Worm (Caenorhabditis elegans) whole organism, young adult: ENCODE data around the gene M03C11.3.
A peak's percentile ranks its signal among the peaks of the same experiment; 100 is the strongest.

Source experiments
- B0019.2 ChIP-seq: fragments of 200-800 bp; sonication (Bioruptor generic); conservative IDR thresholded peaks from 2 replicates; pipeline ENCODE4 v1.3.6; 2022; ENCODE audit warnings: missing genetic modification reagents, missing genetic modification characterization, missing compliant biosample characterization
- B0261.1 ChIP-seq: sonication (generic microtip); optimal IDR thresholded peaks from 2 replicates; lab custom pipeline; 2016; ENCODE audit warnings: mild to moderate bottlenecking, missing genetic modification characterization, moderate library complexity, missing compliant biosample characterization
- B0336.3 ChIP-seq: fragments of 200-800 bp; sonication (Bioruptor generic); IDR thresholded peaks from 2 replicates; pipeline ENCODE4 v1.3.6; 2022; ENCODE audit warnings: missing genetic modification characterization, missing compliant biosample characterization
- F33H1.4 ChIP-seq: fragments of 200-800 bp; sonication (Bioruptor generic); IDR thresholded peaks from 2 replicates; pipeline ENCODE4 v1.3.6; 2022; ENCODE audit warnings: missing genetic modification reagents, missing genetic modification characterization, missing compliant biosample characterization
- F37B4.10 ChIP-seq: fragments of 200-800 bp; sonication (Bioruptor generic); IDR thresholded peaks from 2 replicates; pipeline ENCODE4 v1.3.6; 2022; ENCODE audit warnings: missing genetic modification characterization, missing compliant biosample characterization
- F49E8.2 ChIP-seq: sonication (generic microtip); optimal IDR thresholded peaks from 3 replicates; lab custom pipeline; 2017; ENCODE audit warnings: missing genetic modification characterization, mild to moderate bottlenecking, missing compliant biosample characterization, antibody characterized with exemption, moderate library complexity; ENCODE audit not compliant: insufficient read depth
- K11D2.4 ChIP-seq: fragments of 200-800 bp; sonication (Bioruptor generic); IDR thresholded peaks from 2 replicates; pipeline ENCODE4 v1.3.6; 2022; ENCODE audit warnings: missing genetic modification reagents, missing genetic modification characterization, missing compliant biosample characterization
- K12H6.12 ChIP-seq: fragments of 200-800 bp; sonication (Bioruptor generic); optimal IDR thresholded peaks from 2 replicates; lab custom pipeline; 2018; ENCODE audit warnings: mild to moderate bottlenecking, missing genetic modification characterization, missing compliant biosample characterization
- T07F8.4 ChIP-seq: sonication (generic microtip); optimal IDR thresholded peaks from 2 replicates; lab custom pipeline; 2016; ENCODE audit warnings: mild to moderate bottlenecking, missing genetic modification characterization, moderate library complexity, missing compliant biosample characterization
- Y53F4B.3 ChIP-seq: fragments of 200-800 bp; sonication (Bioruptor generic); IDR thresholded peaks from 2 replicates; pipeline ENCODE4 v1.3.6; 2022; ENCODE audit warnings: missing genetic modification reagents, missing genetic modification characterization, missing compliant biosample characterization
- Y56A3A.18 ChIP-seq: fragments of 200-800 bp; sonication (Bioruptor generic); IDR thresholded peaks from 2 replicates; pipeline ENCODE4 v1.3.6; 2022; ENCODE audit warnings: missing genetic modification reagents, missing genetic modification characterization, missing compliant biosample characterization
- ZK185.1 ChIP-seq: sonication (generic microtip); optimal IDR thresholded peaks from 2 replicates; lab custom pipeline; 2016; ENCODE audit warnings: mild to moderate bottlenecking, missing genetic modification characterization, missing compliant biosample characterization; ENCODE audit not compliant: poor library complexity, severe bottlenecking
- athp-1 ChIP-seq: sonication (generic microtip); optimal IDR thresholded peaks from 2 replicates; lab custom pipeline; 2017; ENCODE audit warnings: mild to moderate bottlenecking, missing genetic modification characterization, missing compliant biosample characterization
- attf-3 ChIP-seq: fragments of 200-800 bp; sonication (Bioruptor generic); conservative IDR thresholded peaks from 2 replicates; pipeline ENCODE4 v1.3.6; 2022; ENCODE audit warnings: missing genetic modification reagents, missing genetic modification characterization, missing compliant biosample characterization
- attf-6 ChIP-seq: fragments of 200-800 bp; sonication (Bioruptor generic); IDR thresholded peaks from 2 replicates; pipeline ENCODE4 v1.3.6; 2022; ENCODE audit warnings: missing genetic modification reagents, missing genetic modification characterization, missing compliant biosample characterization
- cebp-2 ChIP-seq: fragments of 200-800 bp; sonication (Bioruptor generic); IDR thresholded peaks from 2 replicates; pipeline ENCODE4 v1.3.6; 2022; ENCODE audit warnings: missing genetic modification characterization, missing compliant biosample characterization
- ceh-100 ChIP-seq: fragments of 200-800 bp; sonication (Bioruptor generic); IDR thresholded peaks from 2 replicates; pipeline ENCODE4 v1.3.6; 2022; ENCODE audit warnings: missing genetic modification reagents, missing genetic modification characterization, missing compliant biosample characterization
- ceh-27 ChIP-seq: fragments of 200-800 bp; sonication (Bioruptor generic); optimal IDR thresholded peaks from 2 replicates; lab custom pipeline; 2018; ENCODE audit warnings: mild to moderate bottlenecking, missing genetic modification characterization, moderate library complexity, missing compliant biosample characterization
- die-1 ChIP-seq: sonication (generic microtip); optimal IDR thresholded peaks from 2 replicates; lab custom pipeline; 2016; ENCODE audit warnings: missing genotype, mild to moderate bottlenecking, missing genetic modification characterization, missing compliant biosample characterization
- egl-44 ChIP-seq: fragments of 200-800 bp; sonication (Bioruptor generic); IDR thresholded peaks from 2 replicates; pipeline ENCODE4 v1.3.6; 2022; ENCODE audit warnings: missing genetic modification reagents, missing genetic modification characterization, missing compliant biosample characterization
- egrh-3 ChIP-seq: fragments of 200-800 bp; sonication (Bioruptor generic); IDR thresholded peaks from 2 replicates; pipeline ENCODE4 v1.3.6; 2022; ENCODE audit warnings: missing genetic modification reagents, missing genetic modification characterization, missing compliant biosample characterization
- hsf-1 ChIP-seq: fragments of 200-800 bp; sonication (Bioruptor generic); IDR thresholded peaks from 2 replicates; pipeline ENCODE4 v1.3.6; 2022; ENCODE audit warnings: missing genetic modification reagents, missing genetic modification characterization, missing compliant biosample characterization
- let-526 ChIP-seq: fragments of 200-800 bp; sonication (Bioruptor generic); IDR thresholded peaks from 2 replicates; pipeline ENCODE4 v1.3.6; 2022; ENCODE audit warnings: missing genetic modification reagents, missing genetic modification characterization, missing compliant biosample characterization
- lin-26 ChIP-seq: fragments of 200-800 bp; sonication (Bioruptor generic); IDR thresholded peaks from 2 replicates; pipeline ENCODE4 v1.3.6; 2022; ENCODE audit warnings: missing genetic modification reagents, missing genetic modification characterization, missing compliant biosample characterization
- lin-35 ChIP-seq, 3 experiments: fragments of 150-350 bp in 2 of 3; sonication (generic microtip) in 1 of 3; optimal IDR thresholded peaks; 2 replicates each; lab custom pipeline; 2014 to 2018; ENCODE audit warnings: missing biosample characterization in 3 of 3, missing genetic modification characterization in 3 of 3, missing genetic modification reagents in 3 of 3
- lin-40 ChIP-seq: sonication (generic microtip); optimal IDR thresholded peaks from 2 replicates; lab custom pipeline; 2016; ENCODE audit warnings: missing genetic modification characterization, mild to moderate bottlenecking, missing compliant biosample characterization, missing genotype, missing genetic modification reagents
- lin-54 ChIP-seq: fragments of 200-800 bp; sonication (Bioruptor generic); optimal IDR thresholded peaks from 2 replicates; lab custom pipeline; 2018; ENCODE audit warnings: mild to moderate bottlenecking, missing genetic modification characterization, missing compliant biosample characterization
- lsl-1 ChIP-seq: fragments of 200-800 bp; sonication (Bioruptor generic); optimal IDR thresholded peaks from 2 replicates; lab custom pipeline; 2018; ENCODE audit warnings: mild to moderate bottlenecking, missing genetic modification characterization, moderate library complexity, missing compliant biosample characterization
- madf-10 ChIP-seq: sonication (generic microtip); optimal IDR thresholded peaks from 2 replicates; lab custom pipeline; 2016; ENCODE audit warnings: mild to moderate bottlenecking, missing genetic modification characterization, missing compliant biosample characterization
- madf-3 ChIP-seq: fragments of 200-800 bp; sonication (Bioruptor generic); IDR thresholded peaks from 2 replicates; pipeline ENCODE4 v1.3.6; 2022; ENCODE audit warnings: missing genetic modification reagents, missing genetic modification characterization, missing compliant biosample characterization
- madf-6 ChIP-seq: fragments of 200-800 bp; sonication (Bioruptor generic); IDR thresholded peaks from 2 replicates; pipeline ENCODE4 v1.3.6; 2022; ENCODE audit warnings: missing genetic modification reagents, missing genetic modification characterization, missing compliant biosample characterization
- mcd-1 ChIP-seq: fragments of 200-800 bp; sonication (Bioruptor generic); IDR thresholded peaks from 2 replicates; pipeline ENCODE4 v1.3.6; 2022; ENCODE audit warnings: missing genetic modification reagents, missing genetic modification characterization, missing compliant biosample characterization
- nfya-2 ChIP-seq: fragments of 200-800 bp; sonication (Bioruptor generic); IDR thresholded peaks from 2 replicates; pipeline ENCODE4 v1.3.6; 2022; ENCODE audit warnings: missing genetic modification reagents, missing genetic modification characterization, missing compliant biosample characterization
- rpc-1 ChIP-seq, 2 experiments: fragments of 150-350 bp in 1 of 2; sonication (generic microtip) in 1 of 2; optimal IDR thresholded peaks; 2 replicates each; lab custom pipeline; 2014 to 2018; ENCODE audit warnings: missing biosample characterization in 1 of 2, missing genetic modification characterization in 1 of 2, missing genetic modification reagents in 1 of 2, missing genotype in 1 of 2
- somi-1 ChIP-seq: fragments of 200-800 bp; sonication (Bioruptor generic); optimal IDR thresholded peaks from 2 replicates; lab custom pipeline; 2018; ENCODE audit warnings: mild to moderate bottlenecking, missing genetic modification characterization, missing compliant biosample characterization
- tbp1 ChIP-seq: fragments of 200-800 bp; sonication (Bioruptor generic); optimal IDR thresholded peaks from 2 replicates; lab custom pipeline; 2018; ENCODE audit warnings: mild to moderate bottlenecking, missing genetic modification characterization, missing compliant biosample characterization

M03C11.3 gene

ce11 chrIII:10423906-10424305 is 19.0 kb downstream of the M03C11.3 start, which contains the start of gene M03C11.6:
M03C11.6 (minus strand) TSS chrIII:10424006.
- TF ChIP-seq F33H1.4 (no peak), Y56A3A.18 (GFP tag; lab: Robert Waterston, UW) (no peak), let-526 (GFP tag; lab: Robert Waterston, UW) (no peak), lsl-1 (no peak), egrh-3 (no peak), lin-35 (GFP tag; optimal IDR thresholded peaks at IDR 0.05; lab: Kevin White, UChicago) (no peak), B0019.2 (GFP tag; lab: Robert Waterston, UW) (no peak)
- TF ChIP-seq, all 124 proteins: peak for 0

ce11 chrIII:10427882-10428281 is 23.0 kb downstream of the M03C11.3 start, which contains the start of gene prp-3:
prp-3 (minus strand) TSS chrIII:10427982.
- TF ChIP-seq attf-6 (GFP tag; lab: Robert Waterston, UW) (no peak), let-526 (GFP tag; lab: Robert Waterston, UW) (no peak), mcd-1 (GFP tag; lab: Robert Waterston, UW) (no peak), ceh-27 (GFP tag; lab: Kevin White, UChicago) (no peak), ZK185.1 (no peak), somi-1 (GFP tag; lab: Kevin White, UChicago) (no peak), nfya-2 (GFP tag; lab: Robert Waterston, UW) (no peak), B0336.3 (GFP tag; lab: Robert Waterston, UW) (no peak), madf-10 (tag; lab: Kevin White, UChicago) (no peak), lin-26 (GFP tag; lab: Robert Waterston, UW) (no peak), athp-1 (tag; lab: Kevin White, UChicago) (no peak), lin-40 (no peak), attf-3 (GFP tag; lab: Robert Waterston, UW) (no peak), Y53F4B.3 (GFP tag; lab: Robert Waterston, UW) (no peak), lin-54 (GFP tag; lab: Kevin White, UChicago) (no peak)

DNA sequence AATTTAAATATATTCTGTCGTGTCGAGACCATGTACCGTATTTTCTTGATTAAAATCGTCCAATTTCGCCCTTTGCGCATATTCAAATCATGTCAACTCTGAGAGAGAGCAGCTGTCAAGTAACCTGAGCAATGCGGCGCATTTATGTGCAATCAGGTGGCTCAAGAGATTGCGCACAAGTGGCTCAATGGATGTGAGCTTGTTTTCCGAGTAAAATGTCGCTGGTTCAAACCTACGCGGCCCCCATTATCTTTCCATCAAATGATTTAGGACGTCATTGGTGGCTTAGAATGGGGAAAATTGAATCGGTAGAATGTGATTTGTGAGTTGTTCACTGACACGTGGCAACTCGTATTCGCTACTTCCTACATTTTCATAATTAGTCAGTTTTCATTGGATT is 27.2 kb downstream of the M03C11.3 start:
- TF ChIP-seq madf-6, result 0 out of 2 replicates have a peak, but pooled peaks have one; percentile 29
- peak; percentile 27 for TF ChIP-seq die-1
- no peak for TF ChIP-seq cebp-2
- TF ChIP-seq lsl-1, result peak; percentile 25
- 0 out of 2 replicates have a peak, but pooled peaks have one; percentile 49 for TF ChIP-seq lin-26 (GFP tag; lab: Robert Waterston, UW)
- TF ChIP-seq K12H6.12 (tag; lab: Kevin White, UChicago), result no peak
- TF ChIP-seq B0261.1 (tag; lab: Kevin White, UChicago), result peak; percentile 57
- TF ChIP-seq tbp1 (GFP tag; lab: Kevin White, UChicago), result peak; percentile 82
- TF ChIP-seq egl-44 (GFP tag; lab: Robert Waterston, UW), result no peak
- TF ChIP-seq ceh-100 (GFP tag; lab: Robert Waterston, UW), result peak; percentile 28; the same call in 1 of the 2 replicates
- TF ChIP-seq madf-3 (GFP tag; lab: Robert Waterston, UW), result 0 out of 2 replicates have a peak, but pooled peaks have one; percentile 24
- TF ChIP-seq hsf-1 (GFP tag; lab: Robert Waterston, UW), result no peak
- peak; percentile 17 for TF ChIP-seq F49E8.2 (tag; lab: Kevin White, UChicago)
- no peak for TF ChIP-seq F37B4.10 (GFP tag; lab: Robert Waterston, UW)
- peak; percentile 48 for TF ChIP-seq rpc-1 (optimal IDR thresholded peaks at IDR 0.05; lab: Kevin White, UChicago)
- peak; percentile 68 for TF ChIP-seq rpc-1 (tag; optimal IDR thresholded peaks at IDR 0.05; lab: Kevin White, UChicago)
- no peak for TF ChIP-seq T07F8.4
- no peak for TF ChIP-seq K11D2.4
